Worm (Caenorhabditis elegans): Measurements from ENCODE around the gene K10D6.4.

DNA sequence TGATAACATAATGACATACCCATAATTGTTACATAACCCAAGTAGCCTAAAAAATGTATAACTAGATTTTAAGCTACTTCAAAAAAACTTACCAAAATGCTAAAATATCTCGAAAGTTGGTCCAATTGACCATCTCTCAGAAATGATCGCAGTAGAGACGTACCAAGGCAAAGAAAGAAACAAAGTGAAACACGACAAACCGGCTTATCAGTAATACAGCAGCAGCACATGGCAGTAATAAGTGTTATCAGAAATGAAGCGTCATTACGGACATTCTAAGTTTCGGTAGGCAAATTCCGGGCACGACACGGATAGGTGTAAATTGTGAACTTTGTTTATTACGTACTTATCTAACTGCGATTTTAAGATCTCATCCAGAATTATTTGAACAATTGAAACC is 63.8 kb downstream of the K10D6.4 start, which contains the start of gene cln-3.1:
- TF ChIP-seq egrh-3 (GFP tag; IDR thresholded peaks at IDR 0.05): no peak
- no peak for TF ChIP-seq nfya-2 (GFP tag; IDR thresholded peaks at IDR 0.05)
- TF ChIP-seq K12H6.12 (tag; optimal IDR thresholded peaks at IDR 0.05): no peak
- no peak for TF ChIP-seq Y53F4B.3 (GFP tag; IDR thresholded peaks at IDR 0.05)
- no peak for TF ChIP-seq F33H1.4 (GFP tag; IDR thresholded peaks at IDR 0.05)
- TF ChIP-seq ZK185.1 (tag; optimal IDR thresholded peaks at IDR 0.05; ENCODE audit: poor library complexity, severe bottlenecking): no peak
- TF ChIP-seq unc-62 (GFP tag; optimal IDR thresholded peaks at IDR 0.05): no peak
- no peak for TF ChIP-seq ama-1 (optimal IDR thresholded peaks at IDR 0.05)
- no peak for TF ChIP-seq ama-1 (GFP tag; optimal IDR thresholded peaks at IDR 0.05)
